Fruit fly (Drosophila melanogaster) whole organism, embryonic: Measurements from ENCODE around the gene Galphai.

ENCODE experiments used
- CG10462 ChIP-seq: fragments of 200-800 bp; sonication (Bioruptor generic); optimal IDR thresholded peaks from 2 replicates; lab custom pipeline; 2016; ENCODE audit warnings: missing biosample characterization, missing genetic modification characterization
- CG11247 ChIP-seq: fragments of 200-800 bp; sonication (Bioruptor generic); IDR thresholded peaks from 2 replicates; pipeline ENCODE4 v1.3.6; 2022; ENCODE audit warnings: missing biosample characterization, missing genetic modification characterization
- CG7271 ChIP-seq: fragments of 200-800 bp; sonication (Bioruptor generic); optimal IDR thresholded peaks from 2 replicates; lab custom pipeline; 2018; ENCODE audit warnings: missing biosample characterization, mild to moderate bottlenecking, missing genetic modification characterization, moderate library complexity
- Dfd ChIP-seq, 2 experiments: fragments of >200 bp; optimal IDR thresholded peaks; 2 replicates each; lab custom pipeline; 2017; ENCODE audit warnings: missing biosample characterization in 2 of 2, missing genetic modification characterization in 2 of 2
- Pdp1 ChIP-seq, 2 experiments: fragments of 200-800 bp; sonication (Bioruptor generic); optimal IDR thresholded peaks; 3 replicates each; lab custom pipeline; 2016; ENCODE audit warnings: missing biosample characterization in 2 of 2, missing genetic modification characterization in 2 of 2, mild to moderate bottlenecking in 1 of 2, moderate library complexity in 1 of 2
- croc ChIP-seq: fragments of 200-800 bp; sonication (Bioruptor generic); conservative IDR thresholded peaks from 3 replicates; pipeline ENCODE4 v1.3.6; 2022; ENCODE audit warnings: missing biosample characterization, missing genetic modification characterization
- ftz-f1 ChIP-seq: fragments of 200-800 bp; sonication (Bioruptor generic); optimal IDR thresholded peaks from 2 replicates; lab custom pipeline; 2016; ENCODE audit warnings: missing biosample characterization, missing genetic modification characterization
- jigr1 ChIP-seq: fragments of 200-800 bp; sonication (Bioruptor generic); IDR thresholded peaks from 3 replicates; pipeline ENCODE4 v1.3.6; 2022; ENCODE audit warnings: missing biosample characterization, missing genetic modification characterization
- pan ChIP-seq, 4 experiments: fragments of >200 bp in 3 of 4; fragments of 200-800 bp in 1 of 4; sonication (Bioruptor generic) in 1 of 4; optimal IDR thresholded peaks in 3 of 4; IDR thresholded peaks in 1 of 4; 2 replicates each; pipeline versions ENCODE4 v1.3.6 to Lab custom; 2017 to 2022; ENCODE audit warnings: missing biosample characterization in 2 of 4, missing genetic modification characterization in 2 of 4, mixed read lengths in 1 of 4
- row ChIP-seq: fragments of 200-800 bp; sonication (Bioruptor generic); IDR thresholded peaks from 3 replicates; pipeline ENCODE4 v1.3.6; 2022; ENCODE audit warnings: missing biosample characterization, missing genetic modification characterization

- TF ChIP-seq Pdp1 (GFP tag; optimal IDR thresholded peaks at IDR 0.05; lab: Kevin White, UChicago): no peak
- no peak for TF ChIP-seq ftz-f1 (GFP tag; lab: Kevin White, UChicago)
- no peak for TF ChIP-seq CG11247 (GFP tag; lab: Robert Waterston, UW)
- no peak for TF ChIP-seq pan (optimal IDR thresholded peaks at IDR 0.05; lab: Kevin White, UChicago)
- no peak for TF ChIP-seq pan (GFP tag; optimal IDR thresholded peaks at IDR 0.05 in 1 of 2, IDR thresholded peaks at IDR 0.05 in 1 of 2)
- TF ChIP-seq CG10462 (GFP tag; lab: Kevin White, UChicago): no peak
- TF ChIP-seq row: no peak
- TF ChIP-seq Dfd (GFP tag; optimal IDR thresholded peaks at IDR 0.05; lab: Kevin White, UChicago): no peak
- no peak for TF ChIP-seq jigr1 (GFP tag; lab: Robert Waterston, UW)
- no peak for TF ChIP-seq croc (GFP tag; lab: Robert Waterston, UW)
- TF ChIP-seq CG7271 (tag; lab: Kevin White, UChicago): no peak
These were observed 10.4 kb upstream of the Galphai start, which contains the start of gene bin for dm6 chr3L:6990288-6990687.
